Worm (Caenorhabditis elegans): Measurements from ENCODE around the gene C17C3.3.

DNA sequence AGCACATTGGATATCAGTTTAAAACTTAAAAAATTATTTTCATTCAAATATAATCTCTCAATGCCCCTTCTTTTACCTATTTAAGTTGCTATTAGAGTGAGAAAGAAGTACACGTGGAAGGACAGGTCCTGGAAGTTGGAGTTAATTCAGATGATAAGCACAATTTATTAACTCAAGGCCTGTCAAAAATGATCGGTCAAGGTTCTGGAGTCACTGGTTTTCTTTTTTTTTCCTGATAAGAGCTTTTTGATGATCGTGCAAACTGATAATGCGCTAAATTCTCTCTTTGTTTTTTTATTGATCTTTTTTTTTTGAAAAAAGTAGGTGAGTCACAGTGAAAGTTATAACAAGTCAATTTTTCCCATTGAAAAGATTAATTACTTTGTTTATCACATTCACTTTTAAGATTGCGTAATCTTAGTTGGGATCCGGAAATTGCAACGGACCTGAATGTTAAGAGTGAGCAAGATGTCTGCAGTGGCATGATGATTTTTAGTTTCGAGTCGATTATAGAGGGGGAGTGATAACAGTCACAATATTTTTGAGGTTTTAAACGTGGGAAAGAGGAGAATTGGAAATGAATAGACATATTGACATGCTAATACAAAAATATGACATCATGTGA lies 49.0 kb upstream of the C17C3.3 start:
- no peak for TF ChIP-seq med-1 (GFP tag; optimal IDR thresholded peaks at IDR 0.05; ENCODE audit: insufficient read depth)
- TF ChIP-seq klf-2 (GFP tag; conservative IDR thresholded peaks at IDR 0.05): no peak
- no peak for TF ChIP-seq cog-1 (tag; optimal IDR thresholded peaks at IDR 0.05)

All from whole organism, midembryonic.